Fruit fly (Drosophila melanogaster) whole organism, embryonic: Measurements from ENCODE around the gene Gr97a.
A peak's percentile ranks its signal among the peaks of the same experiment; 100 is the strongest.

Experiments used
- B-H1 ChIP-seq: fragments of 200-800 bp; sonication (Bioruptor generic); IDR thresholded peaks from 3 replicates; pipeline ENCODE4 v1.3.6; 2022; ENCODE audit warnings: missing biosample characterization, missing genetic modification characterization
- Bdp1 ChIP-seq: fragments of 200-800 bp; sonication (Bioruptor generic); optimal IDR thresholded peaks from 3 replicates; lab custom pipeline; 2016; ENCODE audit warnings: missing biosample characterization, missing genetic modification characterization
- CG10267 ChIP-seq: fragments of 200-800 bp; sonication (Bioruptor generic); optimal IDR thresholded peaks from 2 replicates; lab custom pipeline; 2018; ENCODE audit warnings: missing biosample characterization, mild to moderate bottlenecking, missing genetic modification characterization, moderate library complexity
- CG10274 ChIP-seq: fragments of 200-800 bp; sonication (Bioruptor generic); optimal IDR thresholded peaks from 3 replicates; lab custom pipeline; 2017; ENCODE audit warnings: missing biosample characterization, mild to moderate bottlenecking, missing genetic modification characterization
- CG11504 ChIP-seq: fragments of 200-800 bp; sonication (Bioruptor generic); optimal IDR thresholded peaks from 3 replicates; lab custom pipeline; 2019; ENCODE audit warnings: missing biosample characterization, mild to moderate bottlenecking, missing genetic modification characterization, moderate library complexity
- CG12299 ChIP-seq: fragments of 200-800 bp; sonication (Bioruptor generic); optimal IDR thresholded peaks from 2 replicates; lab custom pipeline; 2018; ENCODE audit warnings: missing biosample characterization, mild to moderate bottlenecking, missing genetic modification characterization
- CG12942 ChIP-seq: fragments of 200-800 bp; sonication (Bioruptor generic); optimal IDR thresholded peaks from 3 replicates; lab custom pipeline; 2016; ENCODE audit warnings: missing biosample characterization, missing genetic modification characterization
- CG13624 ChIP-seq: fragments of 200-800 bp; sonication (Bioruptor generic); optimal IDR thresholded peaks from 2 replicates; lab custom pipeline; 2016; ENCODE audit warnings: missing biosample characterization, missing genetic modification characterization
- CG1647 ChIP-seq: fragments of 200-800 bp; sonication (Bioruptor generic); optimal IDR thresholded peaks from 3 replicates; lab custom pipeline; 2016; ENCODE audit warnings: missing biosample characterization, missing genetic modification characterization
- CG17385 ChIP-seq: fragments of 200-800 bp; sonication (Bioruptor generic); optimal IDR thresholded peaks from 3 replicates; lab custom pipeline; 2018; ENCODE audit warnings: missing biosample characterization, mild to moderate bottlenecking, missing genetic modification characterization
- CG18599 ChIP-seq: fragments of 200-800 bp; sonication (Bioruptor generic); optimal IDR thresholded peaks from 3 replicates; lab custom pipeline; 2017; ENCODE audit warnings: missing biosample characterization, missing genetic modification characterization, mild to moderate bottlenecking, moderate library complexity, missing genetic modification reagents
- CG34224 ChIP-seq: fragments of 200-800 bp; sonication (Bioruptor generic); IDR thresholded peaks from 3 replicates; pipeline ENCODE4 v1.3.6; 2022; ENCODE audit warnings: missing biosample characterization, missing genetic modification characterization; ENCODE audit not compliant: partially characterized antibody
- CG34376 ChIP-seq: fragments of 200-800 bp; sonication (Bioruptor generic); optimal IDR thresholded peaks from 2 replicates; lab custom pipeline; 2018; ENCODE audit warnings: missing biosample characterization, mild to moderate bottlenecking, missing genetic modification characterization
- CG9437 ChIP-seq: fragments of 200-800 bp; sonication (Bioruptor generic); optimal IDR thresholded peaks from 2 replicates; lab custom pipeline; 2018; ENCODE audit warnings: missing biosample characterization, mild to moderate bottlenecking, missing genetic modification characterization
- Doc2 ChIP-seq: fragments of 200-800 bp; sonication (Bioruptor generic); IDR thresholded peaks from 2 replicates; pipeline ENCODE4 v1.3.6; 2022; ENCODE audit warnings: missing biosample characterization, missing genetic modification characterization
- E2f1 ChIP-seq: fragments of 200-800 bp; sonication (Bioruptor generic); IDR thresholded peaks from 2 replicates; pipeline ENCODE4 v1.3.6; 2022; ENCODE audit warnings: missing biosample characterization, missing genetic modification characterization
- ERR ChIP-seq: fragments of 200-800 bp; sonication (Bioruptor generic); optimal IDR thresholded peaks from 2 replicates; lab custom pipeline; 2016; ENCODE audit warnings: missing biosample characterization, missing genetic modification characterization
- Eip74EF ChIP-seq, 2 experiments: fragments of 200-800 bp in 1 of 2; fragments of >200 bp in 1 of 2; sonication (Bioruptor generic) in 1 of 2; optimal IDR thresholded peaks; 2 replicates each; lab custom pipeline; 2017 to 2019; ENCODE audit warnings: missing biosample characterization in 2 of 2, missing genetic modification characterization in 2 of 2, mild to moderate bottlenecking in 1 of 2, moderate library complexity in 1 of 2
- Elba2 ChIP-seq: fragments of 200-800 bp; sonication (Bioruptor generic); optimal IDR thresholded peaks from 3 replicates; lab custom pipeline; 2016; ENCODE audit warnings: missing biosample characterization, missing genetic modification characterization
- Ets65A ChIP-seq: fragments of 200-800 bp; sonication (Bioruptor generic); peaks from one replicate; lab custom pipeline; 2016; ENCODE audit warnings: missing biosample characterization, missing genetic modification characterization
- HHEX ChIP-seq: fragments of 200-800 bp; sonication (Bioruptor generic); optimal IDR thresholded peaks from 3 replicates; lab custom pipeline; 2017; ENCODE audit warnings: missing biosample characterization, mild to moderate bottlenecking, missing genetic modification characterization, missing genetic modification reagents
- HLH3B ChIP-seq: fragments of 200-800 bp; sonication (Bioruptor generic); IDR thresholded peaks from 2 replicates; pipeline ENCODE4 v1.3.6; 2022; ENCODE audit warnings: missing biosample characterization, missing genetic modification characterization
- HmgZ ChIP-seq: fragments of 200-800 bp; sonication (Bioruptor generic); optimal IDR thresholded peaks from 2 replicates; lab custom pipeline; 2018; ENCODE audit warnings: missing biosample characterization, mild to moderate bottlenecking, missing genetic modification characterization
- Mrtf ChIP-seq: fragments of 200-800 bp; sonication (Bioruptor generic); IDR thresholded peaks from 3 replicates; pipeline ENCODE4 v1.3.6; 2022; ENCODE audit warnings: missing biosample characterization, missing genetic modification characterization
- Nf-YA ChIP-seq: fragments of 200-800 bp; sonication (Bioruptor generic); IDR thresholded peaks from 2 replicates; pipeline ENCODE4 v1.3.6; 2022; ENCODE audit warnings: missing biosample characterization, missing genetic modification characterization
- Oli ChIP-seq: fragments of 200-800 bp; sonication (Bioruptor generic); optimal IDR thresholded peaks from 2 replicates; lab custom pipeline; 2018; ENCODE audit warnings: missing biosample characterization, mild to moderate bottlenecking, missing genetic modification characterization, moderate library complexity
- Ptx1 ChIP-seq: fragments of 200-800 bp; sonication (Bioruptor generic); IDR thresholded peaks from 2 replicates; pipeline ENCODE4 v1.3.6; 2022; ENCODE audit warnings: missing biosample characterization, missing genetic modification characterization
- Ravus ChIP-seq: fragments of 200-800 bp; sonication (Bioruptor generic); IDR thresholded peaks from 2 replicates; pipeline ENCODE4 v1.3.6; 2022; ENCODE audit warnings: missing biosample characterization, missing genetic modification characterization
- Side ChIP-seq: fragments of 200-800 bp; sonication (Bioruptor generic); optimal IDR thresholded peaks from 2 replicates; lab custom pipeline; 2016; ENCODE audit warnings: missing biosample characterization, missing genetic modification characterization
- Usf ChIP-seq: fragments of 200-800 bp; sonication (Bioruptor generic); optimal IDR thresholded peaks from 2 replicates; lab custom pipeline; 2017; ENCODE audit warnings: missing genotype, missing biosample characterization, missing genetic modification characterization
- ab ChIP-seq: fragments of 200-800 bp; sonication (Bioruptor generic); optimal IDR thresholded peaks from 2 replicates; lab custom pipeline; 2016; ENCODE audit warnings: missing biosample characterization, missing genetic modification characterization
- bigmax ChIP-seq: fragments of 200-800 bp; sonication (Bioruptor generic); optimal IDR thresholded peaks from 2 replicates; lab custom pipeline; 2018; ENCODE audit warnings: missing biosample characterization, mild to moderate bottlenecking, missing genetic modification characterization
- caup ChIP-seq: fragments of 200-800 bp; sonication (Bioruptor generic); optimal IDR thresholded peaks from 3 replicates; lab custom pipeline; 2017; ENCODE audit warnings: missing biosample characterization, mild to moderate bottlenecking, missing genetic modification characterization, moderate library complexity; ENCODE audit not compliant: severe bottlenecking
- chinmo ChIP-seq: fragments of 200-800 bp; sonication (Bioruptor generic); IDR thresholded peaks from 4 replicates; pipeline ENCODE4 v1.3.6; 2022; ENCODE audit warnings: missing biosample characterization, missing genetic modification characterization; ENCODE audit not compliant: partially characterized antibody
- gce ChIP-seq: fragments of 200-800 bp; sonication (Bioruptor generic); IDR thresholded peaks from 3 replicates; pipeline ENCODE4 v1.3.6; 2022; ENCODE audit warnings: missing biosample characterization, missing genetic modification characterization
- gt ChIP-seq: fragments of 200-800 bp; sonication (Bioruptor generic); IDR thresholded peaks from 2 replicates; pipeline ENCODE4 v1.3.6; 2022; ENCODE audit warnings: missing biosample characterization, missing genetic modification characterization
- ind ChIP-seq: fragments of 200-800 bp; sonication (Bioruptor generic); optimal IDR thresholded peaks from 3 replicates; lab custom pipeline; 2016; ENCODE audit warnings: missing biosample characterization, missing genetic modification characterization
- lilli ChIP-seq: fragments of 200-800 bp; sonication (Bioruptor generic); optimal IDR thresholded peaks from 3 replicates; lab custom pipeline; 2016; ENCODE audit warnings: missing biosample characterization, missing genetic modification characterization
- luna ChIP-seq: fragments of 200-800 bp; sonication (Bioruptor generic); optimal IDR thresholded peaks from 2 replicates; lab custom pipeline; 2016; ENCODE audit warnings: missing biosample characterization, missing genetic modification characterization
- nau ChIP-seq: fragments of 200-800 bp; sonication (Bioruptor generic); optimal IDR thresholded peaks from 3 replicates; lab custom pipeline; 2017; ENCODE audit warnings: missing biosample characterization, mild to moderate bottlenecking, missing genetic modification characterization, missing genetic modification reagents
- nmo ChIP-seq: fragments of 200-800 bp; sonication (Bioruptor generic); optimal IDR thresholded peaks from 2 replicates; lab custom pipeline; 2018; ENCODE audit warnings: missing biosample characterization, mild to moderate bottlenecking, missing genetic modification characterization, moderate library complexity
- odd ChIP-seq: fragments of 200-800 bp; sonication (Bioruptor generic); optimal IDR thresholded peaks from 2 replicates; lab custom pipeline; 2017; ENCODE audit warnings: missing biosample characterization, mild to moderate bottlenecking, missing genetic modification characterization
- peb ChIP-seq: fragments of 200-800 bp; sonication (Bioruptor generic); IDR thresholded peaks from 2 replicates; pipeline ENCODE4 v1.3.6; 2022; ENCODE audit warnings: missing biosample characterization, missing genetic modification characterization
- phol ChIP-seq: fragments of 200-800 bp; sonication (Bioruptor generic); optimal IDR thresholded peaks from 3 replicates; lab custom pipeline; 2018; ENCODE audit warnings: missing biosample characterization, mild to moderate bottlenecking, missing genetic modification characterization, moderate library complexity
- scrt ChIP-seq: fragments of 200-800 bp; sonication (Bioruptor generic); optimal IDR thresholded peaks from 2 replicates; lab custom pipeline; 2018; ENCODE audit warnings: missing biosample characterization, mild to moderate bottlenecking, missing genetic modification characterization, moderate library complexity
- tx ChIP-seq: fragments of 200-800 bp; sonication (Bioruptor generic); optimal IDR thresholded peaks from 2 replicates; lab custom pipeline; 2016; ENCODE audit warnings: missing biosample characterization, missing genetic modification characterization
- unc-4 ChIP-seq: fragments of 200-800 bp; sonication (Bioruptor generic); IDR thresholded peaks from 2 replicates; pipeline ENCODE4 v1.3.6; 2022; ENCODE audit warnings: missing biosample characterization, missing genetic modification characterization; ENCODE audit not compliant: partially characterized antibody

Gr97a gene

dm6 chr3R:26996642-26997041 lies 30.4 kb upstream of the Gr97a start, which contains the start of gene RYa-R (continued):
- TF ChIP-seq Elba2 (no peak), phol (tag; lab: Kevin White, UChicago) (no peak), CG11504 (tag; lab: Kevin White, UChicago) (peak; percentile 85), scrt (GFP tag; lab: Kevin White, UChicago) (peak; percentile 81), Mrtf (GFP tag; lab: Robert Waterston, UW) (0 out of 3 replicates have a peak, but pooled peaks have one; percentile 7), ERR (no peak)

dm6 chr3R:26994532-26994931 lies 28.2 kb upstream of the Gr97a start, which contains the start of gene TwdlC:
Gene TwdlC, plus strand, starts transcription at chr3R:26994832.
- TF ChIP-seq CG10267 (tag; lab: Kevin White, UChicago), result no peak
- TF ChIP-seq B-H1 (GFP tag; lab: Robert Waterston, UW), result no peak
- no peak for TF ChIP-seq Nf-YA
- TF ChIP-seq odd (GFP tag; lab: Kevin White, UChicago), result no peak
- TF ChIP-seq Oli, result no peak
- TF ChIP-seq peb (GFP tag; lab: Robert Waterston, UW), result no peak
- TF ChIP-seq CG1647, result no peak
- TF ChIP-seq ab (GFP tag; lab: Kevin White, UChicago), result no peak
- no peak for TF ChIP-seq CG12299
- TF ChIP-seq nmo (GFP tag; lab: Kevin White, UChicago), result no peak
- TF ChIP-seq CG18599 (GFP tag; lab: Kevin White, UChicago), result no peak
- TF ChIP-seq CG10274 (GFP tag; lab: Kevin White, UChicago), result no peak

DNA sequence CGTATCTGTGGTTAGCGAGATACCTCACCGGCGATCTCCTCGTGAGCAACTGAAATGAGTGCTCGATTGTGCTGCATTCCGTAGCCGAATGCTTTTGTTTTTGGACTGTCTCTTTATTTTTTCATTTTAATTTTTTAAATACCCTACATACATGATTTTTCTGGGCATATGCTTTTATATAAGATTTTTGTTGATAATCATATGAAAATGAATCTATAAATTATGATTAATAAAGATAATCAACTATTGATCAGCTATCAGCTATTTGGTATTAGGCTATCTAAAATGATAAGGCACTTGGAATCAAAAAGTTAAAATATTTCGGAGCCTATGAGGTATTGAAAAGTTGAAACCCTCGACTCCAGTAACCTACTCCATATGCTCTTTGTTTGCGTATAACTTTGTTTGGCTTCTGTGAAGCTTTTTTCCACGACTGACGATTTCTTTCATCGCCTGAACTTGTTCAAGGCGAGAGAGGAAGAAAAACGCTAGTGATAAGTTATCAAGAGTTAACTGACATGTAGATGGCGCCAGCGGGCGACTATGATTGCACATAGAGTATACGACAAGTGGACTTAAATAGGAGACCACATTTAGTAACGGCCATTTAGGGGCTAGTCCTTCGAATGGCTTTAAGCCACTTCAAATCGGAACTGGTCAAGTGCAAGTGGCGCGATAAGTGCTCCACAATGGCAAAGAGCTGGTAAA lies 23.7 kb upstream of the Gr97a start, which contains the start of gene CG31076:
Gene CG31076, minus strand, starts transcription at position 51 of the 708 bp plus-strand sequence.
- TF ChIP-seq ind (GFP tag; lab: Kevin White, UChicago), result peak; percentile 20
- TF ChIP-seq Ravus (GFP tag; lab: Robert Waterston, UW), result no peak
- TF ChIP-seq CG12942, result no peak
- TF ChIP-seq nau (GFP tag; lab: Kevin White, UChicago), result peak; percentile 43
- TF ChIP-seq Eip74EF (GFP tag; optimal IDR thresholded peaks at IDR 0.05; lab: Kevin White, UChicago), result peak in 1 of 2 experiments; percentile 12
- no peak for TF ChIP-seq gt (GFP tag; lab: Robert Waterston, UW)
- no peak for TF ChIP-seq CG34224 (GFP tag; lab: Robert Waterston, UW)
- peak; percentile 6 for TF ChIP-seq HmgZ (tag; lab: Kevin White, UChicago)
- no peak for TF ChIP-seq CG13624 (GFP tag; lab: Kevin White, UChicago)
- peak; percentile 6 for TF ChIP-seq CG17385 (GFP tag; lab: Kevin White, UChicago)
- peak; percentile 11 for TF ChIP-seq lilli (GFP tag; lab: Kevin White, UChicago)
- peak; percentile 9 for TF ChIP-seq CG34376 (GFP tag; lab: Kevin White, UChicago)
- TF ChIP-seq chinmo, result 0 out of 4 replicates have a peak, but pooled peaks have one; percentile 57
- TF ChIP-seq Side (GFP tag; lab: Kevin White, UChicago), result no peak
- peak; percentile 41 for TF ChIP-seq CG18599 (GFP tag; lab: Kevin White, UChicago)
- peak; percentile 49 for TF ChIP-seq Ptx1 (GFP tag; lab: Robert Waterston, UW)
- no peak for TF ChIP-seq CG12299
- no peak for TF ChIP-seq bigmax (GFP tag; lab: Kevin White, UChicago)
- TF ChIP-seq E2f1 (GFP tag; lab: Robert Waterston, UW), result peak; percentile 32; the same call in 1 of the 2 replicates
- TF ChIP-seq HLH3B, result peak; percentile 42
- TF ChIP-seq Bdp1 (GFP tag; lab: Kevin White, UChicago), result no peak
- TF ChIP-seq gce (GFP tag; lab: Robert Waterston, UW), result no peak
- TF ChIP-seq Ets65A, result peak; percentile 55
- no peak for TF ChIP-seq luna (GFP tag; lab: Kevin White, UChicago)
- no peak for TF ChIP-seq tx
- TF ChIP-seq unc-4 (GFP tag; lab: Robert Waterston, UW), result no peak
- TF ChIP-seq HHEX, result no peak
- TF ChIP-seq Doc2 (GFP tag; lab: Robert Waterston, UW), result no peak
- TF ChIP-seq Usf (GFP tag; lab: Kevin White, UChicago), result no peak
- no peak for TF ChIP-seq caup (GFP tag; lab: Kevin White, UChicago)
- peak; percentile 14 for TF ChIP-seq CG9437 (GFP tag; lab: Kevin White, UChicago)
